Fruit fly (Drosophila melanogaster): Measurements from ENCODE around the gene HemK1.

Gene HemK1

dm6 chr2L:6490783-6491249 lies 23.3 kb upstream of the HemK1 start, which contains the start of the genes Phf5a and CG31638 (continued):
- TF ChIP-seq spab (GFP tag; optimal IDR thresholded peaks at IDR 0.05) (peak; percentile 77), Eip93F (GFP tag; optimal IDR thresholded peaks at IDR 0.05) (no peak)

- TF ChIP-seq CG3919 (GFP tag; optimal IDR thresholded peaks at IDR 0.05) (peak; percentile 67), Sox15 (GFP tag; optimal IDR thresholded peaks at IDR 0.05) (peak; percentile 8), fd59A (GFP tag; optimal IDR thresholded peaks at IDR 0.05) (no peak), pdm3 (GFP tag; optimal IDR thresholded peaks at IDR 0.05) (peak; percentile 57), Ets21C (GFP tag; optimal IDR thresholded peaks at IDR 0.05) (peak; percentile 23), Ets96B (tag; optimal IDR thresholded peaks at IDR 0.05) (no peak), CG31627 (GFP tag; optimal IDR thresholded peaks at IDR 0.05) (peak; percentile 50), fkh (GFP tag; optimal IDR thresholded peaks at IDR 0.05) (peak; percentile 69), Hr39 (GFP tag; optimal IDR thresholded peaks at IDR 0.05) (peak; percentile 57), esn (GFP tag; optimal IDR thresholded peaks at IDR 0.05) (peak; percentile 63), CG8632 (GFP tag; optimal IDR thresholded peaks at IDR 0.05) (peak; percentile 2), achi (GFP tag; optimal IDR thresholded peaks at IDR 0.05) (peak; percentile 36), CG10631 (GFP tag; optimal IDR thresholded peaks at IDR 0.05) (peak; percentile 45), lz (GFP tag; optimal IDR thresholded peaks at IDR 0.05) (peak; percentile 47), CG3032 (tag; optimal IDR thresholded peaks at IDR 0.05) (peak; percentile 22), CG6792 (GFP tag; optimal IDR thresholded peaks at IDR 0.05) (peak; percentile 22), CG11294 (GFP tag; IDR thresholded peaks at IDR 0.05) (no peak), cyc (GFP tag; optimal IDR thresholded peaks at IDR 0.05) (peak; percentile 64), CG32006 (GFP tag; optimal IDR thresholded peaks at IDR 0.05) (peak; percentile 19), CG6854 (GFP tag; optimal IDR thresholded peaks at IDR 0.05) (no peak), CG11762 (GFP tag; optimal IDR thresholded peaks at IDR 0.05; ENCODE audit: insufficient read depth) (no peak), Eip75B (GFP tag; optimal IDR thresholded peaks at IDR 0.05) (no peak), CG6163 (GFP tag; IDR thresholded peaks at IDR 0.05) (0 out of 3 replicates have a peak, but pooled peaks have one; percentile 47), Eip78C (GFP tag) (peak; percentile 84), CG1621 (tag; optimal IDR thresholded peaks at IDR 0.05) (peak; percentile 31), CG34406 (GFP tag; optimal IDR thresholded peaks at IDR 0.05) (peak; percentile 41), OdsH (GFP tag; optimal IDR thresholded peaks at IDR 0.05) (peak; percentile 59), topi (GFP tag; optimal IDR thresholded peaks at IDR 0.05) (peak; percentile 45), dsx (GFP tag; optimal IDR thresholded peaks at IDR 0.05; ENCODE audit: poor library complexity, severe bottlenecking) (peak; percentile 22)
Measured at dm6 chr2L:6488676-6489140, 21.2 kb upstream of the HemK1 start, which contains the start of the genes KFase and epsilonCOP. Gene KFase (minus strand): TSS chr2L:6488756. Gene epsilonCOP (plus strand): TSS chr2L:6489090.

- TF ChIP-seq CG15336 (GFP tag; IDR thresholded peaks at IDR 0.05) (0 out of 2 replicates have a peak, but pooled peaks have one; percentile 23), Smox (GFP tag; optimal IDR thresholded peaks at IDR 0.05) (no peak), cyc (GFP tag; optimal IDR thresholded peaks at IDR 0.05) (no peak), CG1621 (tag; optimal IDR thresholded peaks at IDR 0.05) (peak; percentile 31), esn (GFP tag; optimal IDR thresholded peaks at IDR 0.05) (no peak), Eip78C (GFP tag) (peak; percentile 80), fkh (GFP tag; optimal IDR thresholded peaks at IDR 0.05) (peak; percentile 53), dac (GFP tag; optimal IDR thresholded peaks at IDR 0.05) (no peak), Lpt (GFP tag; optimal IDR thresholded peaks at IDR 0.05) (peak; percentile 4), CG6854 (GFP tag; optimal IDR thresholded peaks at IDR 0.05) (no peak), CG6163 (GFP tag; IDR thresholded peaks at IDR 0.05) (peak; percentile 62; the same call in 2 of the 3 replicates), Gug (GFP tag; IDR thresholded peaks at IDR 0.05) (peak; percentile 24; the same call in 1 of the 2 replicates), ss (GFP tag; optimal IDR thresholded peaks at IDR 0.05) (peak in 1 of 2 experiments; percentile 21)
Measured at dm6 chr2L:6481310-6481738, 13.8 kb upstream of the HemK1 start.
